Fruit fly (Drosophila melanogaster): ENCODE results near the gene baz.

- TF ChIP-seq CrebB (tag; optimal IDR thresholded peaks at IDR 0.05) = no peak
- TF ChIP-seq ato (GFP tag; IDR thresholded peaks at IDR 0.05; ENCODE audit: partially characterized antibody) = no peak
- no peak for TF ChIP-seq pum (GFP tag; optimal IDR thresholded peaks at IDR 0.05)
- TF ChIP-seq tap (tag; optimal IDR thresholded peaks at IDR 0.05) = no peak
- TF ChIP-seq Side (GFP tag; optimal IDR thresholded peaks at IDR 0.05) = no peak
- TF ChIP-seq Sox102F (GFP tag; optimal IDR thresholded peaks at IDR 0.05) = no peak
- no peak for TF ChIP-seq Atf3 (GFP tag; optimal IDR thresholded peaks at IDR 0.05)
- no peak for TF ChIP-seq otp (GFP tag; IDR thresholded peaks at IDR 0.05)
- no peak for TF ChIP-seq dati (GFP tag; IDR thresholded peaks at IDR 0.05)
- no peak for TF ChIP-seq CG3407 (GFP tag; optimal IDR thresholded peaks at IDR 0.05)
- no peak for TF ChIP-seq D19B (GFP tag; optimal IDR thresholded peaks at IDR 0.05)
- no peak for TF ChIP-seq MESR4 (GFP tag; optimal IDR thresholded peaks at IDR 0.05)
These were observed 12.3 kb downstream of the baz start for dm6 chrX:17172123-17172522.

All from whole organism, embryonic.